Worm (Caenorhabditis elegans) whole organism, mixed stage, embryonic: ENCODE measurements around the gene rha-2.

ENCODE experiments used
- M03D4.4 ChIP-seq: sonication (generic microtip); optimal IDR thresholded peaks from 2 replicates; lab custom pipeline; 2017; ENCODE audit warnings: mild to moderate bottlenecking, missing genetic modification characterization, missing compliant biosample characterization
- elt-3 ChIP-seq: fragments of 150-350 bp; optimal IDR thresholded peaks from 2 replicates; lab custom pipeline; 2014; ENCODE audit warnings: missing biosample characterization, missing genetic modification characterization
- hlh-1 ChIP-seq: fragments of 150-350 bp; optimal IDR thresholded peaks from 2 replicates; lab custom pipeline; 2014; ENCODE audit warnings: missing biosample characterization, missing genetic modification reagents, missing genetic modification characterization
- lsy-2 ChIP-seq: fragments of 150-350 bp; optimal IDR thresholded peaks from 2 replicates; lab custom pipeline; 2014; ENCODE audit warnings: missing biosample characterization, missing genetic modification characterization
- nhr-237 ChIP-seq: fragments of 150-350 bp; optimal IDR thresholded peaks from 2 replicates; lab custom pipeline; 2014; ENCODE audit warnings: missing biosample characterization, missing genetic modification characterization
- nhr-28 ChIP-seq: fragments of 150-350 bp; optimal IDR thresholded peaks from 2 replicates; lab custom pipeline; 2014; ENCODE audit warnings: missing biosample characterization, missing genetic modification characterization
- nhr-76 ChIP-seq: sonication (generic microtip); optimal IDR thresholded peaks from 2 replicates; lab custom pipeline; 2017; ENCODE audit warnings: missing biosample characterization, missing genetic modification characterization
- pha-4 ChIP-seq: fragments of 150-350 bp; optimal IDR thresholded peaks from 2 replicates; lab custom pipeline; 2018; ENCODE audit warnings: missing biosample characterization, missing genetic modification reagents, missing genetic modification characterization
- snpc-4 ChIP-seq: fragments of 150-350 bp; optimal IDR thresholded peaks from 2 replicates; lab custom pipeline; 2014; ENCODE audit warnings: missing biosample characterization, missing genetic modification characterization
- unc-39 ChIP-seq: fragments of 150-350 bp; optimal IDR thresholded peaks from 2 replicates; lab custom pipeline; 2014; ENCODE audit warnings: missing biosample characterization, missing genetic modification characterization
- unc-62 ChIP-seq: fragments of 150-350 bp; optimal IDR thresholded peaks from 2 replicates; lab custom pipeline; 2014; ENCODE audit warnings: missing biosample characterization, missing genetic modification reagents, missing genetic modification characterization
- ztf-11 ChIP-seq: fragments of 150-350 bp; optimal IDR thresholded peaks from 2 replicates; lab custom pipeline; 2014; ENCODE audit warnings: missing biosample characterization, missing genetic modification characterization

ce11 chrIII:8655412-8655811, 41.0 kb upstream of the rha-2 start:
- TF ChIP-seq nhr-237 (tag; lab: Kevin White, UChicago), result no peak
- TF ChIP-seq elt-3 (tag; lab: Kevin White, UChicago), result no peak
- no peak for TF ChIP-seq hlh-1 (tag; lab: Kevin White, UChicago)
- no peak for TF ChIP-seq M03D4.4 (tag; lab: Kevin White, UChicago)
- TF ChIP-seq unc-39, result no peak
- TF ChIP-seq snpc-4 (tag; lab: Kevin White, UChicago), result no peak
- no peak for TF ChIP-seq ztf-11 (tag; lab: Kevin White, UChicago)
- no peak for TF ChIP-seq lsy-2 (tag; lab: Kevin White, UChicago)
- TF ChIP-seq pha-4 (tag; lab: Kevin White, UChicago), result no peak
- TF ChIP-seq nhr-76, result no peak
- TF ChIP-seq unc-62, result no peak
- TF ChIP-seq nhr-28, result no peak
